Fruit fly (Drosophila melanogaster) whole organism, embryonic: ENCODE data around the gene CG5510.

Experiments used
- Blimp-1 ChIP-seq: fragments of 200-800 bp; sonication (Bioruptor generic); optimal IDR thresholded peaks from 3 replicates; lab custom pipeline; 2018; ENCODE audit warnings: missing biosample characterization, missing genetic modification characterization, mild to moderate bottlenecking, moderate library complexity, missing genetic modification reagents
- CG10565 ChIP-seq: fragments of 200-800 bp; sonication (Bioruptor generic); optimal IDR thresholded peaks from 3 replicates; lab custom pipeline; 2016; ENCODE audit warnings: missing biosample characterization, mild to moderate bottlenecking, missing genetic modification characterization
- CG1233 ChIP-seq: fragments of 200-800 bp; sonication (Bioruptor generic); optimal IDR thresholded peaks from 4 replicates; lab custom pipeline; 2018; ENCODE audit warnings: missing biosample characterization, mild to moderate bottlenecking, missing genetic modification characterization
- CG1529 ChIP-seq: fragments of 200-800 bp; sonication (Bioruptor generic); optimal IDR thresholded peaks from 3 replicates; lab custom pipeline; 2018; ENCODE audit warnings: missing biosample characterization, missing genetic modification characterization
- CG17568 ChIP-seq: fragments of 200-800 bp; sonication (Bioruptor generic); optimal IDR thresholded peaks from 2 replicates; lab custom pipeline; 2018; ENCODE audit warnings: missing biosample characterization, mild to moderate bottlenecking, missing genetic modification characterization, moderate library complexity
- CG18476 ChIP-seq: fragments of 200-800 bp; sonication (Bioruptor generic); optimal IDR thresholded peaks from 2 replicates; lab custom pipeline; 2016; ENCODE audit warnings: missing biosample characterization, mild to moderate bottlenecking, missing genetic modification characterization
- CG34224 ChIP-seq: fragments of 200-800 bp; sonication (Bioruptor generic); IDR thresholded peaks from 3 replicates; pipeline ENCODE4 v1.3.6; 2022; ENCODE audit warnings: missing biosample characterization, missing genetic modification characterization; ENCODE audit not compliant: partially characterized antibody
- CG3847 ChIP-seq: fragments of 200-800 bp; sonication (Bioruptor generic); IDR thresholded peaks from 2 replicates; pipeline ENCODE4 v1.3.6; 2022; ENCODE audit warnings: missing biosample characterization, missing genetic modification characterization
- CG42726 ChIP-seq: fragments of 200-800 bp; sonication (Bioruptor generic); IDR thresholded peaks from 2 replicates; pipeline ENCODE4 v1.3.6; 2022; ENCODE audit warnings: missing biosample characterization, missing genetic modification characterization; ENCODE audit not compliant: partially characterized antibody
- CG4404 ChIP-seq: fragments of 200-800 bp; sonication (Bioruptor generic); IDR thresholded peaks from 2 replicates; pipeline ENCODE4 v1.3.6; 2022; ENCODE audit warnings: missing biosample characterization, missing genetic modification characterization
- CG4424 ChIP-seq: fragments of 200-800 bp; sonication (Bioruptor generic); optimal IDR thresholded peaks from 3 replicates; lab custom pipeline; 2016; ENCODE audit warnings: missing biosample characterization, missing genetic modification characterization
- CG4707 ChIP-seq: fragments of 200-800 bp; sonication (Bioruptor generic); optimal IDR thresholded peaks from 2 replicates; lab custom pipeline; 2018; ENCODE audit warnings: missing biosample characterization, mild to moderate bottlenecking, missing genetic modification characterization, moderate library complexity
- CG7745 ChIP-seq: fragments of 200-800 bp; sonication (Bioruptor generic); optimal IDR thresholded peaks from 2 replicates; lab custom pipeline; 2018; ENCODE audit warnings: missing biosample characterization, mild to moderate bottlenecking, missing genetic modification characterization, moderate library complexity
- CG7928 ChIP-seq: fragments of 200-800 bp; sonication (Bioruptor generic); optimal IDR thresholded peaks from 2 replicates; lab custom pipeline; 2017; ENCODE audit warnings: missing biosample characterization, mild to moderate bottlenecking, missing genetic modification characterization
- CG8089 ChIP-seq: fragments of 200-800 bp; sonication (Bioruptor generic); optimal IDR thresholded peaks from 3 replicates; lab custom pipeline; 2016; ENCODE audit warnings: missing biosample characterization, missing genetic modification characterization
- CG9727 ChIP-seq: fragments of 200-800 bp; sonication (Bioruptor generic); optimal IDR thresholded peaks from 3 replicates; lab custom pipeline; 2017; ENCODE audit warnings: missing biosample characterization, mild to moderate bottlenecking, missing genetic modification characterization
- Dip2 ChIP-seq: fragments of 200-800 bp; sonication (Bioruptor generic); IDR thresholded peaks from 2 replicates; pipeline ENCODE4 v1.3.6; 2022; ENCODE audit warnings: missing biosample characterization, missing genetic modification characterization
- Dp ChIP-seq: fragments of 200-800 bp; sonication (Bioruptor generic); optimal IDR thresholded peaks from 2 replicates; lab custom pipeline; 2018; ENCODE audit warnings: missing biosample characterization, mild to moderate bottlenecking, missing genetic modification characterization, moderate library complexity
- Dref ChIP-seq: fragments of 200-800 bp; sonication (Bioruptor generic); IDR thresholded peaks from 2 replicates; pipeline ENCODE4 v1.3.6; 2022; ENCODE audit warnings: missing biosample characterization, missing genetic modification characterization
- Ets97D ChIP-seq: fragments of 200-800 bp; sonication (Bioruptor generic); optimal IDR thresholded peaks from 3 replicates; lab custom pipeline; 2016; ENCODE audit warnings: missing biosample characterization, missing genetic modification characterization
- Hmr ChIP-seq: fragments of 200-800 bp; sonication (Bioruptor generic); optimal IDR thresholded peaks from 3 replicates; lab custom pipeline; 2017; ENCODE audit warnings: mild to moderate bottlenecking, missing biosample characterization, missing genetic modification reagents, missing genetic modification characterization
- Hr51 ChIP-seq, 2 experiments: fragments of 200-800 bp; sonication (Bioruptor generic); optimal IDR thresholded peaks; 2 replicates in 1 of 2; 3 replicates in 1 of 2; lab custom pipeline; 2016 to 2018; ENCODE audit warnings: missing biosample characterization in 2 of 2, missing genetic modification characterization in 2 of 2, mild to moderate bottlenecking in 1 of 2, moderate library complexity in 1 of 2
- MBD-R2 ChIP-seq: fragments of 200-800 bp; sonication (Bioruptor generic); IDR thresholded peaks from 2 replicates; pipeline ENCODE4 v1.3.6; 2022; ENCODE audit warnings: missing biosample characterization, missing genetic modification characterization
- Oli ChIP-seq: fragments of 200-800 bp; sonication (Bioruptor generic); optimal IDR thresholded peaks from 2 replicates; lab custom pipeline; 2018; ENCODE audit warnings: missing biosample characterization, mild to moderate bottlenecking, missing genetic modification characterization, moderate library complexity
- Optix ChIP-seq: fragments of 200-800 bp; sonication (Bioruptor generic); IDR thresholded peaks from 3 replicates; pipeline ENCODE4 v1.3.6; 2022; ENCODE audit warnings: missing biosample characterization, missing genetic modification characterization
- Rx ChIP-seq: fragments of 200-800 bp; sonication (Bioruptor generic); IDR thresholded peaks from 2 replicates; pipeline ENCODE4 v1.3.6; 2022; ENCODE audit warnings: missing biosample characterization, missing genetic modification characterization
- Ssrp ChIP-seq: fragments of 200-800 bp; sonication (Bioruptor generic); optimal IDR thresholded peaks from 2 replicates; lab custom pipeline; 2018; ENCODE audit warnings: missing biosample characterization, mild to moderate bottlenecking, missing genetic modification characterization, moderate library complexity
- Xrp1 ChIP-seq: fragments of 200-800 bp; sonication (Bioruptor generic); IDR thresholded peaks from 2 replicates; pipeline ENCODE4 v1.3.6; 2022; ENCODE audit warnings: missing biosample characterization, missing genetic modification characterization
- bbx ChIP-seq: fragments of 200-800 bp; sonication (Bioruptor generic); IDR thresholded peaks from 2 replicates; pipeline ENCODE4 v1.3.6; 2022; ENCODE audit warnings: missing biosample characterization, missing genetic modification characterization; ENCODE audit not compliant: partially characterized antibody
- bigmax ChIP-seq: fragments of 200-800 bp; sonication (Bioruptor generic); optimal IDR thresholded peaks from 2 replicates; lab custom pipeline; 2018; ENCODE audit warnings: missing biosample characterization, mild to moderate bottlenecking, missing genetic modification characterization
- caup ChIP-seq: fragments of 200-800 bp; sonication (Bioruptor generic); optimal IDR thresholded peaks from 3 replicates; lab custom pipeline; 2017; ENCODE audit warnings: missing biosample characterization, mild to moderate bottlenecking, missing genetic modification characterization, moderate library complexity; ENCODE audit not compliant: severe bottlenecking
- dpn ChIP-seq, 2 experiments: fragments of 200-800 bp; sonication (Bioruptor generic); optimal IDR thresholded peaks; 3 replicates each; lab custom pipeline; 2016; ENCODE audit warnings: missing biosample characterization in 2 of 2, missing genetic modification characterization in 2 of 2
- dysf ChIP-seq: fragments of 200-800 bp; sonication (Bioruptor generic); IDR thresholded peaks from 3 replicates; pipeline ENCODE4 v1.3.6; 2022; ENCODE audit warnings: missing biosample characterization, missing genetic modification characterization
- eve ChIP-seq, 2 experiments: fragments of >200 bp; optimal IDR thresholded peaks; 2 replicates each; lab custom pipeline; 2017; ENCODE audit warnings: missing biosample characterization in 2 of 2, missing genetic modification characterization in 2 of 2
- ftz-f1 ChIP-seq: fragments of 200-800 bp; sonication (Bioruptor generic); optimal IDR thresholded peaks from 2 replicates; lab custom pipeline; 2016; ENCODE audit warnings: missing biosample characterization, missing genetic modification characterization
- ham ChIP-seq: fragments of 200-800 bp; sonication (Bioruptor generic); IDR thresholded peaks from 2 replicates; pipeline ENCODE4 v1.3.6; 2022; ENCODE audit warnings: missing biosample characterization, missing genetic modification characterization
- hkb ChIP-seq, 2 experiments: fragments of 200-800 bp in 1 of 2; fragments of >200 bp in 1 of 2; sonication (Bioruptor generic) in 1 of 2; IDR thresholded peaks in 1 of 2; optimal IDR thresholded peaks in 1 of 2; 2 replicates each; pipeline versions ENCODE4 v1.3.6 to Lab custom; 2017 to 2022; ENCODE audit warnings: missing biosample characterization in 1 of 2, missing genetic modification characterization in 1 of 2
- ind ChIP-seq: fragments of 200-800 bp; sonication (Bioruptor generic); optimal IDR thresholded peaks from 3 replicates; lab custom pipeline; 2016; ENCODE audit warnings: missing biosample characterization, missing genetic modification characterization
- inv ChIP-seq: fragments of 200-800 bp; sonication (Bioruptor generic); IDR thresholded peaks from 2 replicates; pipeline ENCODE4 v1.3.6; 2022; ENCODE audit warnings: missing biosample characterization, missing genetic modification characterization; ENCODE audit not compliant: partially characterized antibody
- jigr1 ChIP-seq: fragments of 200-800 bp; sonication (Bioruptor generic); IDR thresholded peaks from 3 replicates; pipeline ENCODE4 v1.3.6; 2022; ENCODE audit warnings: missing biosample characterization, missing genetic modification characterization
- jumu ChIP-seq: fragments of 200-800 bp; sonication (Bioruptor generic); optimal IDR thresholded peaks from 3 replicates; lab custom pipeline; 2016; ENCODE audit warnings: missing biosample characterization, missing genetic modification characterization
- kni ChIP-seq: fragments of 200-800 bp; sonication (Bioruptor generic); optimal IDR thresholded peaks from 3 replicates; lab custom pipeline; 2017; ENCODE audit warnings: mild to moderate bottlenecking, missing biosample characterization, missing genetic modification reagents, missing genetic modification characterization
- ro ChIP-seq: fragments of 200-800 bp; sonication (Bioruptor generic); IDR thresholded peaks from 2 replicates; pipeline ENCODE4 v1.3.6; 2022; ENCODE audit warnings: missing biosample characterization, missing genetic modification characterization
- sim ChIP-seq: fragments of 200-800 bp; sonication (Bioruptor generic); IDR thresholded peaks from 2 replicates; pipeline ENCODE4 v1.3.6; 2022; ENCODE audit warnings: missing biosample characterization, missing genetic modification characterization
- tin ChIP-seq: fragments of 200-800 bp; sonication (Bioruptor generic); optimal IDR thresholded peaks from 3 replicates; lab custom pipeline; 2016; ENCODE audit warnings: missing biosample characterization, missing genetic modification characterization
- trem ChIP-seq: fragments of 200-800 bp; optimal IDR thresholded peaks from 3 replicates; lab custom pipeline; 2019; ENCODE audit warnings: missing biosample characterization, mild to moderate bottlenecking, missing genetic modification characterization, moderate library complexity
- zf30C ChIP-seq: fragments of 200-800 bp; sonication (Bioruptor generic); optimal IDR thresholded peaks from 3 replicates; lab custom pipeline; 2018; ENCODE audit warnings: missing biosample characterization, mild to moderate bottlenecking, missing genetic modification characterization
- zfh1 ChIP-seq: fragments of 200-800 bp; sonication (Bioruptor generic); IDR thresholded peaks from 3 replicates; pipeline ENCODE4 v1.3.6; 2022; ENCODE audit warnings: missing biosample characterization, missing genetic modification characterization

The CG5510 gene

dm6 chr3R:24206341-24207114 lies 37.2 kb upstream of the CG5510 start (continued):
- TF ChIP-seq MBD-R2 (no peak), Dref (GFP tag; lab: Robert Waterston, UW) (no peak), Hmr (GFP tag; lab: Kevin White, UChicago) (no peak), bigmax (GFP tag; lab: Kevin White, UChicago) (no peak), Ets97D (GFP tag; lab: Kevin White, UChicago) (no peak), CG4707 (GFP tag; lab: Kevin White, UChicago) (peak; percentile 47), Dp (no peak), Blimp-1 (GFP tag; lab: Kevin White, UChicago) (peak; percentile 78), Hr51 (GFP tag; optimal IDR thresholded peaks at IDR 0.05; lab: Kevin White, UChicago) (peak in 1 of 2 experiments; percentile 78), Oli (tag; lab: Kevin White, UChicago) (peak; percentile 62), CG3847 (GFP tag; lab: Robert Waterston, UW) (no peak), ftz-f1 (GFP tag; lab: Kevin White, UChicago) (no peak), zf30C (GFP tag; lab: Kevin White, UChicago) (no peak), zfh1 (GFP tag; lab: Robert Waterston, UW) (peak; percentile 58; the same call in 1 of the 3 replicates), Dip2 (GFP tag; lab: Robert Waterston, UW) (no peak), inv (GFP tag; lab: Robert Waterston, UW) (no peak), ro (GFP tag; lab: Robert Waterston, UW) (no peak), trem (no peak), CG4424 (GFP tag; lab: Kevin White, UChicago) (no peak), Xrp1 (GFP tag; lab: Robert Waterston, UW) (peak; percentile 72), CG8089 (GFP tag; lab: Kevin White, UChicago) (no peak), bbx (no peak), sim (no peak), CG17568 (GFP tag; lab: Kevin White, UChicago) (no peak), CG7928 (GFP tag; lab: Kevin White, UChicago) (no peak), Optix (GFP tag; lab: Robert Waterston, UW) (peak; percentile 62; the same call in 2 of the 3 replicates), eve (GFP tag; optimal IDR thresholded peaks at IDR 0.05; lab: Kevin White, UChicago) (peak in 1 of 2 experiments; percentile 75), CG1529 (GFP tag; lab: Kevin White, UChicago) (peak; percentile 37), CG7745 (tag; lab: Kevin White, UChicago) (no peak), tin (peak; percentile 29), jigr1 (no peak), CG9727 (no peak), CG1233 (peak; percentile 35), hkb (optimal IDR thresholded peaks at IDR 0.05; lab: Kevin White, UChicago) (no peak), hkb (GFP tag; IDR thresholded peaks at IDR 0.05; lab: Robert Waterston, UW) (peak; percentile 65), CG18476 (GFP tag; lab: Kevin White, UChicago) (no peak), CG10565 (GFP tag; lab: Kevin White, UChicago) (no peak), Rx (GFP tag; lab: Robert Waterston, UW) (no peak), ham (GFP tag; lab: Robert Waterston, UW) (no peak), CG34224 (no peak), dysf (GFP tag; lab: Robert Waterston, UW) (peak; percentile 70), kni (GFP tag; lab: Kevin White, UChicago) (peak; percentile 32), dpn (GFP tag; optimal IDR thresholded peaks at IDR 0.05; lab: Kevin White, UChicago) (peak in 1 of 2 experiments; percentile 45), Ssrp (tag; lab: Kevin White, UChicago) (peak; percentile 64), CG4404 (GFP tag; lab: Robert Waterston, UW) (no peak), jumu (GFP tag; lab: Kevin White, UChicago) (no peak), CG42726 (no peak), caup (no peak), ind (peak; percentile 15)
